Worm (Caenorhabditis elegans): ENCODE results near the gene melo-3.

Gene melo-3

ce11 chrV:15069435-15069985, 32.8 kb upstream of the melo-3 start:
- peak; percentile 82 for TF ChIP-seq lsy-2 (tag; optimal IDR thresholded peaks at IDR 0.05)
- peak; percentile 87 for TF ChIP-seq ces-1 (GFP tag; optimal IDR thresholded peaks at IDR 0.05)
- no peak for TF ChIP-seq ceh-43 (GFP tag; optimal IDR thresholded peaks at IDR 0.05)

DNA sequence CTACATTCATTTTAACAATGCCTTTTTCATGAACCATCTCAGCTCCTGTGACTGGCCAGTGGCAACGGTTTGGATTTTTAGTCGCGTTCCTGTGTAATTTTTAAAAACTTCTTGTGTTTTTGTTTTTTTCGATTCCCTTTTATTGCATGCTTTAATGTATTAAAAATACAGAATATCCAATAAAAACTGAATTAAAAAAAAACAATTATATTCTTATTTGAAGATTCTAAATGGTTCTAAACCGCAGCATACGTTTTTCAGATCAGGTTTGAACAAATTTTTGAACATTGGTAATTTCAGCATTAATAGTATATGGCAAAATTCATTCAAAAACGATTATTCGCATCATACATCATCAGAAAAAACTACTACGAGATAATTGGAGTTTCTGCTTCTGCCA, 31.7 kb upstream of the melo-3 start, which contains the start of gene dnj-3:
dnj-3 (plus strand) TSS at position 301 of the 400 bp plus-strand sequence.
- no peak for TF ChIP-seq ztf-11 (tag; optimal IDR thresholded peaks at IDR 0.05)
- no peak for TF ChIP-seq tbx-8 (GFP tag; optimal IDR thresholded peaks at IDR 0.05)
- no peak for TF ChIP-seq nhr-76 (tag; optimal IDR thresholded peaks at IDR 0.05)
- no peak for TF ChIP-seq pha-4 (tag; optimal IDR thresholded peaks at IDR 0.05)
- TF ChIP-seq nhr-12 (tag; optimal IDR thresholded peaks at IDR 0.05) = no peak
- TF ChIP-seq ces-1 (GFP tag; optimal IDR thresholded peaks at IDR 0.05) = no peak
- no peak for TF ChIP-seq ceh-43 (GFP tag; optimal IDR thresholded peaks at IDR 0.05)
- TF ChIP-seq bed-3 (GFP tag; optimal IDR thresholded peaks at IDR 0.05) = no peak

ce11 chrV:15067165-15067564, 30.5 kb upstream of the melo-3 start, which contains the start of gene C25D7.10:
TSS of gene C25D7.10 (plus strand) at chrV:15067465.
- TF ChIP-seq sptf-1 (tag; optimal IDR thresholded peaks at IDR 0.05) (no peak), mls-2 (tag; optimal IDR thresholded peaks at IDR 0.05) (no peak), cnd-1 (tag; optimal IDR thresholded peaks at IDR 0.05) (no peak), zip-8 (tag; optimal IDR thresholded peaks at IDR 0.05) (no peak), ztf-11 (tag; optimal IDR thresholded peaks at IDR 0.05) (no peak)

- TF ChIP-seq lin-32 (GFP tag; optimal IDR thresholded peaks at IDR 0.05) (no peak), elt-3 (tag; optimal IDR thresholded peaks at IDR 0.05) (no peak), ham-2 (GFP tag; optimal IDR thresholded peaks at IDR 0.05) (no peak), unc-120 (tag; optimal IDR thresholded peaks at IDR 0.05; ENCODE audit: poor library complexity, severe bottlenecking) (no peak), nhr-237 (tag; optimal IDR thresholded peaks at IDR 0.05) (no peak), sptf-1 (tag; optimal IDR thresholded peaks at IDR 0.05) (no peak), flh-1 (GFP tag; optimal IDR thresholded peaks at IDR 0.05) (no peak), nhr-28 (tag; optimal IDR thresholded peaks at IDR 0.05) (no peak), tbx-8 (GFP tag; optimal IDR thresholded peaks at IDR 0.05) (no peak), ztf-11 (tag; optimal IDR thresholded peaks at IDR 0.05) (no peak), nhr-2 (tag; optimal IDR thresholded peaks at IDR 0.05) (no peak), drap-1 (GFP tag; optimal IDR thresholded peaks at IDR 0.05) (no peak)
Observed at ce11 chrV:15065837-15066348, 29.2 kb upstream of the melo-3 start, which contains the start of gene otub-1. TSS of gene otub-1 (plus strand) at chrV:15066298.

DNA sequence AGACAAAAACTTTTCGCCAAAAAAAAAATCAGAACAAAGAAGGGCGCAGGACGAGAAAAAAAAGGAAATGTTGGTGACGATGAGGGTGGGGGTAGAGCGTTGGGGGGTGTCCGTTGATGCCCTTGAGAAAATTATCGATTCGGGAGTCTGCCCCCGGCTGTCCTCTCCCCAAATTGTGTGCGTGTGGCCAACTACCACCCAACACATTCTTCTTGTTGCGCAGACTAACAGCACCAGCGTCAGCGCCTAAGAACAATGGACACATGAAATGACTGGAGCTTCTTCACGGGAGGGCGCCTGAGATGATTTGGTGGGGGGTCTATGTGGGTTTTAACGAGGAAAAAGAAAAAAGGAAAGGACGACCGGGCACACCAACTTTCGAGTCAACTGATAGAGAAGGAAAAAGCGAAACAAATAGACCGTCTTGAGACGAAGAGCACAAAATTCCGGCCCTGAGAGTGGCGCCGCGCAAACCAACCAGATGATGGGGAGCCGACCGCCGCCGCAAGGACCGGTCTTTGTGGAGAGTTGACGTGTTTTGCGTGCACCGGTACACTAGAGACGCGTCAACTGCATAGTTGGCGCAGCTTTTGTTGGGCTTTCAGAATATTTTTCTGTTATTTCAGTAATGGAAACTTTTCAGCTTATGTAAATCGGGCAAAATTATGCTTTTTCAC, 28.5 kb upstream of the melo-3 start, which contains the start of gene C25D7.9:
C25D7.9 (plus strand) TSS at position 68 of the 677 bp plus-strand sequence.
- TF ChIP-seq ces-1 (GFP tag; optimal IDR thresholded peaks at IDR 0.05) (peak; percentile 8), elt-1 (tag; optimal IDR thresholded peaks at IDR 0.05; ENCODE audit: borderline replicate concordance, insufficient read depth) (no peak), nhr-12 (tag; optimal IDR thresholded peaks at IDR 0.05) (no peak), unc-120 (tag; optimal IDR thresholded peaks at IDR 0.05; ENCODE audit: poor library complexity, severe bottlenecking) (no peak), mep-1 (tag; optimal IDR thresholded peaks at IDR 0.05) (peak; percentile 13), ceh-39 (tag; optimal IDR thresholded peaks at IDR 0.05) (peak; percentile 20), nhr-2 (tag; optimal IDR thresholded peaks at IDR 0.05) (peak; percentile 77), drap-1 (GFP tag; optimal IDR thresholded peaks at IDR 0.05) (peak; percentile 55), sptf-1 (tag; optimal IDR thresholded peaks at IDR 0.05) (peak; percentile 24), mls-2 (tag; optimal IDR thresholded peaks at IDR 0.05) (peak; percentile 51)

DNA sequence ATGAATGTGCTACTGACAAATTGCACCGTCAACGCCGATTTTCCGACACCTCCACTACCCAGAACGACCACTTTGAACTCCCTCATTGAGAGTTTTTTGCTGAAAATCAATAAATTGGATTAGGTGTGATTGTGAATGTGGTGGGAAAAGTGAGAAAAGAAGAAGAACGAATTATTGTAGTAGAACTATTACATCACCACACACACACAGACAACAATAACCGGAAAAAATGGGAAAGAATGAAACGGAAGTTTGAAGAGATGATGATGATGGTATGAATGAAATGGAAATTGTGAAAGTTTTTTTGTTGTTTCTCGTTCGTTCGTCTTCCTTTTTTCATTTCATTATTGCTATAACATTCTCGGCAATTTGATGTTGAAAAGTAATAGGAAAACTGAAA, 27.3 kb upstream of the melo-3 start, which contains the start of gene rap-2:
rap-2 (minus strand) TSS at position 101 of the 400 bp plus-strand sequence.
- no peak for TF ChIP-seq nhr-12 (tag; optimal IDR thresholded peaks at IDR 0.05)
- no peak for TF ChIP-seq elt-3 (tag; optimal IDR thresholded peaks at IDR 0.05)
- TF ChIP-seq ztf-11 (tag; optimal IDR thresholded peaks at IDR 0.05) = no peak
- no peak for TF ChIP-seq sem-2 (GFP tag; optimal IDR thresholded peaks at IDR 0.05)
- TF ChIP-seq ceh-83 (GFP tag; optimal IDR thresholded peaks at IDR 0.05) = no peak
- no peak for TF ChIP-seq mls-2 (tag; optimal IDR thresholded peaks at IDR 0.05)
- TF ChIP-seq pha-4 (tag; optimal IDR thresholded peaks at IDR 0.05) = no peak
- TF ChIP-seq ces-1 (GFP tag; optimal IDR thresholded peaks at IDR 0.05) = no peak
- no peak for TF ChIP-seq zip-8 (tag; optimal IDR thresholded peaks at IDR 0.05)
- TF ChIP-seq elt-1 (tag; optimal IDR thresholded peaks at IDR 0.05; ENCODE audit: borderline replicate concordance, insufficient read depth) = no peak
- TF ChIP-seq tbx-8 (GFP tag; optimal IDR thresholded peaks at IDR 0.05) = no peak
- no peak for TF ChIP-seq lin-32 (GFP tag; optimal IDR thresholded peaks at IDR 0.05)
- no peak for TF ChIP-seq mab-5 (tag; optimal IDR thresholded peaks at IDR 0.05)
- TF ChIP-seq lin-13 (tag; optimal IDR thresholded peaks at IDR 0.05) = no peak
- no peak for TF ChIP-seq nhr-76 (tag; optimal IDR thresholded peaks at IDR 0.05)
- no peak for TF ChIP-seq unc-39 (tag; optimal IDR thresholded peaks at IDR 0.05)
- TF ChIP-seq hlh-1 (tag; optimal IDR thresholded peaks at IDR 0.05) = no peak

All from whole organism, mixed stage, embryonic.